Worm (Caenorhabditis elegans) whole organism, late embryonic: ENCODE measurements around the gene T08G2.2.

ENCODE experiments used
- K09A11.1 ChIP-seq: sonication (generic microtip); optimal IDR thresholded peaks from 2 replicates; lab custom pipeline; 2017; ENCODE audit warnings: antibody characterized with exemption, mild to moderate bottlenecking, missing genetic modification characterization, missing compliant biosample characterization; ENCODE audit not compliant: insufficient read depth
- T23F11.4 ChIP-seq: fragments of 200-800 bp; sonication (Bioruptor generic); optimal IDR thresholded peaks from 2 replicates; lab custom pipeline; 2018; ENCODE audit warnings: mild to moderate bottlenecking, missing genetic modification characterization, missing compliant biosample characterization
- elt-2 ChIP-seq: sonication (generic microtip); optimal IDR thresholded peaks from 2 replicates; lab custom pipeline; 2016; ENCODE audit warnings: missing genetic modification reagents, missing genetic modification characterization, missing compliant biosample characterization
- fkh-6 ChIP-seq: sonication (generic microtip); optimal IDR thresholded peaks from 2 replicates; lab custom pipeline; 2016; ENCODE audit warnings: missing genetic modification characterization, missing compliant biosample characterization
- lin-11 ChIP-seq: fragments of 200-800 bp; sonication (Bioruptor generic); optimal IDR thresholded peaks from 2 replicates; lab custom pipeline; 2018; ENCODE audit warnings: mild to moderate bottlenecking, missing genetic modification characterization, missing compliant biosample characterization
- nhr-11 ChIP-seq: fragments of 150-350 bp; optimal IDR thresholded peaks from 2 replicates; lab custom pipeline; 2014; ENCODE audit warnings: missing biosample characterization, missing genetic modification characterization
- rnt-1 ChIP-seq: sonication (generic microtip); optimal IDR thresholded peaks from 2 replicates; lab custom pipeline; 2016; ENCODE audit warnings: missing genetic modification characterization, missing compliant biosample characterization

- no peak for TF ChIP-seq K09A11.1 (tag; lab: Kevin White, UChicago)
- TF ChIP-seq T23F11.4 (GFP tag; lab: Kevin White, UChicago) = no peak
- no peak for TF ChIP-seq fkh-6 (tag; lab: Kevin White, UChicago)
- TF ChIP-seq lin-11 = no peak
- no peak for TF ChIP-seq nhr-11 (tag; lab: Kevin White, UChicago)
- TF ChIP-seq rnt-1 (tag; lab: Kevin White, UChicago) = no peak
- no peak for TF ChIP-seq elt-2
Observed at ce11 chrX:17214803-17215202, 5.6 kb upstream of the T08G2.2 start, which contains the start of gene acdh-10.
